Worm (Caenorhabditis elegans): ENCODE data around the gene sek-4.
A peak's percentile ranks its signal among the peaks of the same experiment; 100 is the strongest.

- TF ChIP-seq tbx-2 (tag; optimal IDR thresholded peaks at IDR 0.05) = no peak
- no peak for TF ChIP-seq ceh-22 (tag; optimal IDR thresholded peaks at IDR 0.05)
- TF ChIP-seq K09A11.1 (tag; optimal IDR thresholded peaks at IDR 0.05; ENCODE audit: insufficient read depth) = no peak
- TF ChIP-seq unc-3 (GFP tag; conservative IDR thresholded peaks at IDR 0.05) = peak; percentile 69
- TF ChIP-seq unc-3 (tag; optimal IDR thresholded peaks at IDR 0.05) = no peak
- no peak for TF ChIP-seq mec-3 (tag; optimal IDR thresholded peaks at IDR 0.05; ENCODE audit: borderline replicate concordance)
- TF ChIP-seq nfya-1 (tag; optimal IDR thresholded peaks at IDR 0.05) = peak; percentile 11
- no peak for TF ChIP-seq fkh-10 (GFP tag; optimal IDR thresholded peaks at IDR 0.05)
- no peak for TF ChIP-seq ceh-31 (tag; optimal IDR thresholded peaks at IDR 0.05)
- no peak for TF ChIP-seq hlh-30 (tag; optimal IDR thresholded peaks at IDR 0.05; ENCODE audit: insufficient read depth)
These were observed 32.4 kb downstream of the sek-4 start for ce11 chrX:5407271-5407670.
